Fruit fly (Drosophila melanogaster): ENCODE measurements around the gene Usp30.

Gene Usp30

dm6 chrX:5879543-5879943 is at the start of gene Usp30, which contains the start of gene CG16721:
Gene Usp30, minus strand, starts transcription at chrX:5879787.
Gene CG16721, plus strand, starts transcription at chrX:5879869.
- TF ChIP-seq dac (GFP tag; optimal IDR thresholded peaks at IDR 0.05): no peak
- peak; percentile 69 for TF ChIP-seq Sox14 (GFP tag; optimal IDR thresholded peaks at IDR 0.05)
- TF ChIP-seq CG6808 (GFP tag; optimal IDR thresholded peaks at IDR 0.05): no peak
- peak; percentile 10 for TF ChIP-seq Hr4 (GFP tag; optimal IDR thresholded peaks at IDR 0.05)
- TF ChIP-seq Eip78C (GFP tag): peak; percentile 67
- peak; percentile 37 for TF ChIP-seq CG10631 (GFP tag; optimal IDR thresholded peaks at IDR 0.05)
- peak; percentile 77 for TF ChIP-seq dsx (GFP tag; optimal IDR thresholded peaks at IDR 0.05; ENCODE audit: poor library complexity, severe bottlenecking)
- peak; percentile 7 for TF ChIP-seq CG7368 (GFP tag; optimal IDR thresholded peaks at IDR 0.05)
- TF ChIP-seq CG8319 (GFP tag; optimal IDR thresholded peaks at IDR 0.05): peak; percentile 4
- TF ChIP-seq lz (GFP tag; optimal IDR thresholded peaks at IDR 0.05): peak; percentile 67
- peak; percentile 51 for TF ChIP-seq CG3919 (GFP tag; optimal IDR thresholded peaks at IDR 0.05)
- peak; percentile 23 for TF ChIP-seq CG11762 (GFP tag; optimal IDR thresholded peaks at IDR 0.05; ENCODE audit: insufficient read depth)
- peak; percentile 30 for TF ChIP-seq fd85E (GFP tag; optimal IDR thresholded peaks at IDR 0.05)
- no peak for TF ChIP-seq OdsH (GFP tag; optimal IDR thresholded peaks at IDR 0.05)
- peak; percentile 6 for TF ChIP-seq Ets96B (tag; optimal IDR thresholded peaks at IDR 0.05)
- TF ChIP-seq CG6276 (GFP tag; optimal IDR thresholded peaks at IDR 0.05): no peak
- peak; percentile 8 for TF ChIP-seq CG8632 (GFP tag; optimal IDR thresholded peaks at IDR 0.05)
- TF ChIP-seq CG34406 (GFP tag; optimal IDR thresholded peaks at IDR 0.05): peak; percentile 10
- TF ChIP-seq salr (GFP tag; optimal IDR thresholded peaks at IDR 0.05): no peak
- peak; percentile 69 for TF ChIP-seq esn (GFP tag; optimal IDR thresholded peaks at IDR 0.05)
- peak; percentile 49 for TF ChIP-seq Hr39 (GFP tag; optimal IDR thresholded peaks at IDR 0.05)
- TF ChIP-seq Hr38 (GFP tag; optimal IDR thresholded peaks at IDR 0.05): no peak
- TF ChIP-seq CG6792 (GFP tag; optimal IDR thresholded peaks at IDR 0.05): peak; percentile 4
- TF ChIP-seq Met (GFP tag; optimal IDR thresholded peaks at IDR 0.05): peak; percentile 57
- no peak for TF ChIP-seq CG10669 (GFP tag; optimal IDR thresholded peaks at IDR 0.05)
- TF ChIP-seq fd59A (GFP tag; optimal IDR thresholded peaks at IDR 0.05): peak; percentile 20
- no peak for TF ChIP-seq CG11902 (GFP tag; optimal IDR thresholded peaks at IDR 0.05)
- peak; percentile 57 for TF ChIP-seq CG31627 (GFP tag; optimal IDR thresholded peaks at IDR 0.05)
- peak; percentile 61; the same call in 2 of the 3 replicates for TF ChIP-seq CG6163 (GFP tag; IDR thresholded peaks at IDR 0.05)
- TF ChIP-seq cyc (GFP tag; optimal IDR thresholded peaks at IDR 0.05): peak; percentile 61
- TF ChIP-seq topi (GFP tag; optimal IDR thresholded peaks at IDR 0.05): peak; percentile 65
- peak; percentile 53 for TF ChIP-seq achi (GFP tag; optimal IDR thresholded peaks at IDR 0.05)
- peak; percentile 34 for TF ChIP-seq Ets21C (GFP tag; optimal IDR thresholded peaks at IDR 0.05)
- TF ChIP-seq svp (GFP tag): no peak
- peak; percentile 33 for TF ChIP-seq acj6 (GFP tag; optimal IDR thresholded peaks at IDR 0.05)
- TF ChIP-seq CG3032 (tag; optimal IDR thresholded peaks at IDR 0.05): peak; percentile 20
- TF ChIP-seq CG1621 (tag; optimal IDR thresholded peaks at IDR 0.05): peak; percentile 51

DNA sequence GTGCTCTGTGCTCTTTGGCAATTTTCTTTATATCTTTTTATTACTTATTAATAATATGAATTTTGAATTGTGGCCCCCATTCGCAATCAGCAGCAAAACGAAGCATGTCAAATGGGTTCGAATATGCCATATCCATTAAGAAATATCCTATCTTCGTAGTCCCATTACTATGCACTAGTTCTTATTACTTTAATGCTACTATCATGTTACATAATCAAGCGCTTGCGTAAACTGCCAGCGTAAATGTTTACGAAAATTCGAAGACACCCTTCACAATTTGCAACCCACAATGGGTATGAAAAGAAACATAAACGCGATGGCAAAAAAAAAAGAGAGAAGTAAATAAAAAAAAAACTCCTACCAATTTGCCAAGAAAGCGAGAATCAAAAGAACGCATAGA is 47.1 kb upstream of the Usp30 start:
- TF ChIP-seq CG11902 (GFP tag; optimal IDR thresholded peaks at IDR 0.05): peak; percentile 38
- peak; percentile 59 for TF ChIP-seq CG31627 (GFP tag; optimal IDR thresholded peaks at IDR 0.05)
- peak; percentile 65 for TF ChIP-seq topi (GFP tag; optimal IDR thresholded peaks at IDR 0.05)
- TF ChIP-seq CG6276 (GFP tag; optimal IDR thresholded peaks at IDR 0.05): peak; percentile 54
- TF ChIP-seq net (GFP tag; optimal IDR thresholded peaks at IDR 0.05): peak; percentile 63
- TF ChIP-seq CG10631 (GFP tag; optimal IDR thresholded peaks at IDR 0.05): peak; percentile 76
- TF ChIP-seq CG3919 (GFP tag; optimal IDR thresholded peaks at IDR 0.05): peak; percentile 73
- peak; percentile 46 for TF ChIP-seq lz (GFP tag; optimal IDR thresholded peaks at IDR 0.05)
- peak; percentile 34 for TF ChIP-seq Ets21C (GFP tag; optimal IDR thresholded peaks at IDR 0.05)
- TF ChIP-seq CG15336 (GFP tag; IDR thresholded peaks at IDR 0.05): peak; percentile 81
- peak; percentile 47 for TF ChIP-seq CG8319 (GFP tag; optimal IDR thresholded peaks at IDR 0.05)
- TF ChIP-seq CG4318 (GFP tag; optimal IDR thresholded peaks at IDR 0.05): peak; percentile 55
- no peak for TF ChIP-seq CG16779 (tag; optimal IDR thresholded peaks at IDR 0.05)
- TF ChIP-seq CG10669 (GFP tag; optimal IDR thresholded peaks at IDR 0.05): peak; percentile 67
- TF ChIP-seq CG11762 (GFP tag; optimal IDR thresholded peaks at IDR 0.05; ENCODE audit: insufficient read depth): peak; percentile 41
- TF ChIP-seq CG8632 (GFP tag; optimal IDR thresholded peaks at IDR 0.05): peak; percentile 50
- TF ChIP-seq Hr39 (GFP tag; optimal IDR thresholded peaks at IDR 0.05): peak; percentile 72
- TF ChIP-seq dsx (GFP tag; optimal IDR thresholded peaks at IDR 0.05; ENCODE audit: poor library complexity, severe bottlenecking): peak; percentile 57
- peak; percentile 10 for TF ChIP-seq Eip75B (GFP tag; optimal IDR thresholded peaks at IDR 0.05)
- TF ChIP-seq svp (GFP tag): peak; percentile 63
- TF ChIP-seq CG1621 (tag; optimal IDR thresholded peaks at IDR 0.05): peak; percentile 55
- peak; percentile 3 for TF ChIP-seq CG6808 (GFP tag; optimal IDR thresholded peaks at IDR 0.05)
- TF ChIP-seq acj6 (GFP tag; optimal IDR thresholded peaks at IDR 0.05): peak; percentile 78
- TF ChIP-seq Sox15 (GFP tag; optimal IDR thresholded peaks at IDR 0.05): peak; percentile 50
- peak; percentile 85 for TF ChIP-seq pdm3 (GFP tag; optimal IDR thresholded peaks at IDR 0.05)
- TF ChIP-seq fkh (GFP tag; optimal IDR thresholded peaks at IDR 0.05): no peak
- TF ChIP-seq CG7368 (GFP tag; optimal IDR thresholded peaks at IDR 0.05): peak; percentile 65
- peak; percentile 80 for TF ChIP-seq CG6163 (GFP tag; IDR thresholded peaks at IDR 0.05)
- no peak for TF ChIP-seq ss (GFP tag; optimal IDR thresholded peaks at IDR 0.05)
- TF ChIP-seq Sox102F (GFP tag; optimal IDR thresholded peaks at IDR 0.05): peak; percentile 50
- TF ChIP-seq Hr4 (GFP tag; optimal IDR thresholded peaks at IDR 0.05): peak; percentile 54
